Worm (Caenorhabditis elegans): Measurements from ENCODE around the gene srd-45.

Gene srd-45

ce11 chrX:12347822-12348221 lies 19.0 kb downstream of the srd-45 start (continued):
- no peak for TF ChIP-seq sdz-12 (GFP tag; optimal IDR thresholded peaks at IDR 0.05)
- TF ChIP-seq ZK546.5 (tag; optimal IDR thresholded peaks at IDR 0.05) = no peak
- TF ChIP-seq ZK337.2 (GFP tag; IDR thresholded peaks at IDR 0.05) = 0 out of 2 replicates have a peak, but pooled peaks have one; percentile 51
- no peak for TF ChIP-seq zip-2 (tag; optimal IDR thresholded peaks at IDR 0.05)
- TF ChIP-seq Y75B8A.6 (GFP tag; IDR thresholded peaks at IDR 0.05) = 0 out of 2 replicates have a peak, but pooled peaks have one; percentile 50
- TF ChIP-seq skn-1 (tag; optimal IDR thresholded peaks at IDR 0.05) = no peak
- TF ChIP-seq fkh-10 (GFP tag; optimal IDR thresholded peaks at IDR 0.05) = no peak
- TF ChIP-seq Y5F2A.4 (GFP tag; optimal IDR thresholded peaks at IDR 0.05) = no peak
- peak; percentile 80 for TF ChIP-seq dmd-8 (GFP tag; IDR thresholded peaks at IDR 0.05)
- peak; percentile 89 for TF ChIP-seq snpc-1.2 (GFP tag; IDR thresholded peaks at IDR 0.05)
- no peak for TF ChIP-seq ztf-11 (tag; optimal IDR thresholded peaks at IDR 0.05)
- TF ChIP-seq ces-1 (GFP tag; optimal IDR thresholded peaks at IDR 0.05) = no peak
- no peak; the same call in none of the 2 replicates for TF ChIP-seq egl-43 (GFP tag; IDR thresholded peaks at IDR 0.05)
- no peak for TF ChIP-seq lin-39 (tag; optimal IDR thresholded peaks at IDR 0.05)
- TF ChIP-seq nhr-41 (GFP tag; IDR thresholded peaks at IDR 0.05) = no peak
- peak; percentile 14 for TF ChIP-seq lin-13 (GFP tag; optimal IDR thresholded peaks at IDR 0.05)
- no peak for TF ChIP-seq hif-1 (tag; optimal IDR thresholded peaks at IDR 0.05)
- no peak for TF ChIP-seq nhr-102 (tag; optimal IDR thresholded peaks at IDR 0.05)
- TF ChIP-seq mdl-1 (tag; optimal IDR thresholded peaks at IDR 0.05) = no peak
- TF ChIP-seq lin-38 (GFP tag; IDR thresholded peaks at IDR 0.05) = no peak
- 0 out of 2 replicates have a peak, but pooled peaks have one; percentile 53 for TF ChIP-seq zfp-3 (GFP tag; conservative IDR thresholded peaks at IDR 0.05)
- TF ChIP-seq nhr-10 (tag; optimal IDR thresholded peaks at IDR 0.05) = no peak
- peak; percentile 54 for TF ChIP-seq dmd-6 (GFP tag; IDR thresholded peaks at IDR 0.05)
- TF ChIP-seq zag-1 (tag; optimal IDR thresholded peaks at IDR 0.05) = no peak
- TF ChIP-seq ceh-82 (tag; optimal IDR thresholded peaks at IDR 0.05) = no peak
- TF ChIP-seq pqm-1 (tag; optimal IDR thresholded peaks at IDR 0.05) = no peak
- no peak for TF ChIP-seq attf-4 (tag; optimal IDR thresholded peaks at IDR 0.05)
- TF ChIP-seq dve-1 (tag; optimal IDR thresholded peaks at IDR 0.05; ENCODE audit: insufficient read depth) = no peak
- peak; percentile 78 for TF ChIP-seq hmg-1.1 (GFP tag; IDR thresholded peaks at IDR 0.05)
- no peak for TF ChIP-seq ceh-62 (tag; optimal IDR thresholded peaks at IDR 0.05)
- TF ChIP-seq daf-8 (GFP tag; IDR thresholded peaks at IDR 0.05) = no peak
- TF ChIP-seq unc-39 (tag; optimal IDR thresholded peaks at IDR 0.05) = no peak
- peak; percentile 92 for TF ChIP-seq aha-1 (tag)
- TF ChIP-seq daf-16 (GFP tag; optimal IDR thresholded peaks at IDR 0.05) = peak; percentile 22 to 59
- TF ChIP-seq daf-16 (tag; optimal IDR thresholded peaks at IDR 0.05) = peak; percentile 67
- no peak for TF ChIP-seq lin-15B (tag; optimal IDR thresholded peaks at IDR 0.05)
- TF ChIP-seq T20F7.1 (GFP tag; optimal IDR thresholded peaks at IDR 0.05) = no peak
- peak; percentile 67 for TF ChIP-seq Y48G9A.11 (GFP tag; IDR thresholded peaks at IDR 0.05)
- TF ChIP-seq F37D6.2 (tag; optimal IDR thresholded peaks at IDR 0.05) = no peak
- TF ChIP-seq nhr-42 (GFP tag; IDR thresholded peaks at IDR 0.05) = no peak
- no peak for TF ChIP-seq nhr-237 (tag; optimal IDR thresholded peaks at IDR 0.05)
- TF ChIP-seq Y105C5A.15 (GFP tag; IDR thresholded peaks at IDR 0.05) = no peak
- TF ChIP-seq F44E2.7 (GFP tag; IDR thresholded peaks at IDR 0.05) = no peak
- peak; percentile 56 for TF ChIP-seq nhr-28 (tag; optimal IDR thresholded peaks at IDR 0.05)
- TF ChIP-seq mdt-29 (GFP tag; IDR thresholded peaks at IDR 0.05) = no peak
- TF ChIP-seq R02D3.7 (tag; optimal IDR thresholded peaks at IDR 0.05) = no peak
- no peak for TF ChIP-seq nhr-11 (tag; optimal IDR thresholded peaks at IDR 0.05)
- TF ChIP-seq pha-4 (GFP tag; IDR thresholded peaks at IDR 0.05) = peak; percentile 69; the same call in 1 of the 2 replicates
- TF ChIP-seq pha-4 (tag; optimal IDR thresholded peaks at IDR 0.05) = no peak
- peak; percentile 32 for TF ChIP-seq nhr-6 (tag; optimal IDR thresholded peaks at IDR 0.05)
- TF ChIP-seq hlh-11 (tag; optimal IDR thresholded peaks at IDR 0.05) = peak; percentile 51
- no peak for TF ChIP-seq tag-97 (GFP tag; IDR thresholded peaks at IDR 0.05)
- no peak for TF ChIP-seq D1046.2 (GFP tag; IDR thresholded peaks at IDR 0.05)
- TF ChIP-seq spr-1 (tag; optimal IDR thresholded peaks at IDR 0.05) = peak; percentile 10

Data from whole organism, L4 larva.